Worm (Caenorhabditis elegans): ENCODE data around the gene col-168.

DNA sequence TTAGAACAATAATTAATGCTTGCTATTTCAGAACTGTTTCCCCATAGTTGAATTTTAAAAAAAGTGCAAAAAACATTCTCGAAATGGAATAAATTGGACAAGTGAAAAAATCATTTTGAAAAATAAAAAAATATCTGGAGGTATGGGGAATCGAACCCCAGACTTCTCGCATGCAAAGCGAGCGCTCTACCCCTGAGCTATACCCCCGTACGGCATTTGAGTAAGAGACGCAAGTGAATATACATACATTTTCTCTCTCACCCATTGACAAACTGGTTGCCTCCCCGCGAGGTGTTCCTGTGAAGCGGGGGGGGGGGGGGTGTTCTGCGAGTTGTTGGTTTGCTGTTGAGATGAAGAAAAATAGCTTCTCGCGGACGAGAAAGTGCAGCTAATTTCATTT is 34.0 kb upstream of the col-168 start:
- TF ChIP-seq lin-13 (GFP tag; optimal IDR thresholded peaks at IDR 0.05) = peak; percentile 52
- TF ChIP-seq ztf-11 (tag; optimal IDR thresholded peaks at IDR 0.05) = no peak
- no peak for TF ChIP-seq tag-97 (GFP tag; IDR thresholded peaks at IDR 0.05)
- TF ChIP-seq pqm-1 (tag; optimal IDR thresholded peaks at IDR 0.05) = no peak
- peak; percentile 99 for TF ChIP-seq dmd-8 (GFP tag; IDR thresholded peaks at IDR 0.05)
- peak; percentile 95 for TF ChIP-seq arid-1 (GFP tag; conservative IDR thresholded peaks at IDR 0.05)
- TF ChIP-seq fkh-10 (GFP tag; optimal IDR thresholded peaks at IDR 0.05) = no peak
- peak; percentile 36 for TF ChIP-seq ces-1 (GFP tag; optimal IDR thresholded peaks at IDR 0.05)
- peak; percentile 81 for TF ChIP-seq nhr-42 (GFP tag; IDR thresholded peaks at IDR 0.05)
- TF ChIP-seq hmg-1.1 (GFP tag; IDR thresholded peaks at IDR 0.05) = peak; percentile 95
- TF ChIP-seq nhr-237 (tag; optimal IDR thresholded peaks at IDR 0.05) = no peak
- no peak for TF ChIP-seq nhr-11 (tag; optimal IDR thresholded peaks at IDR 0.05)
- TF ChIP-seq ZK546.5 (tag; optimal IDR thresholded peaks at IDR 0.05) = no peak
